Worm (Caenorhabditis elegans) whole organism, L2 larva: ENCODE measurements around the gene idpb-2.

Experiments
- skn-1 ChIP-seq: sonication (generic microtip); optimal IDR thresholded peaks from 2 replicates; lab custom pipeline; 2017; ENCODE audit warnings: missing biosample characterization, missing genetic modification characterization
- unc-62 ChIP-seq: fragments of 150-350 bp; optimal IDR thresholded peaks from 2 replicates; lab custom pipeline; 2014; ENCODE audit warnings: missing biosample characterization, missing genetic modification reagents, missing genetic modification characterization

ce11 chrII:5027952-5028351, 41.5 kb downstream of the idpb-2 start:
- TF ChIP-seq skn-1 (no peak), unc-62 (GFP tag; lab: Kevin White, UChicago) (no peak)
